Worm (Caenorhabditis elegans) whole organism, mixed stage, embryonic: ENCODE data around the gene T06D8.10.

ENCODE experiments used
- cnd-1 ChIP-seq: fragments of 200-800 bp; sonication (Bioruptor generic); optimal IDR thresholded peaks from 2 replicates; lab custom pipeline; 2018; ENCODE audit warnings: mild to moderate bottlenecking, missing genetic modification characterization, missing compliant biosample characterization
- lsy-2 ChIP-seq: fragments of 150-350 bp; optimal IDR thresholded peaks from 2 replicates; lab custom pipeline; 2014; ENCODE audit warnings: missing biosample characterization, missing genetic modification characterization
- mep-1 ChIP-seq: fragments of 150-350 bp; optimal IDR thresholded peaks from 2 replicates; lab custom pipeline; 2017; ENCODE audit warnings: missing biosample characterization, missing genetic modification reagents, missing genetic modification characterization, inconsistent platforms
- nhr-237 ChIP-seq: fragments of 150-350 bp; optimal IDR thresholded peaks from 2 replicates; lab custom pipeline; 2014; ENCODE audit warnings: missing biosample characterization, missing genetic modification characterization
- nhr-28 ChIP-seq: fragments of 150-350 bp; optimal IDR thresholded peaks from 2 replicates; lab custom pipeline; 2014; ENCODE audit warnings: missing biosample characterization, missing genetic modification characterization
- pha-4 ChIP-seq: fragments of 150-350 bp; optimal IDR thresholded peaks from 2 replicates; lab custom pipeline; 2018; ENCODE audit warnings: missing biosample characterization, missing genetic modification reagents, missing genetic modification characterization
- snpc-4 ChIP-seq: fragments of 150-350 bp; optimal IDR thresholded peaks from 2 replicates; lab custom pipeline; 2014; ENCODE audit warnings: missing biosample characterization, missing genetic modification characterization
- unc-39 ChIP-seq: fragments of 150-350 bp; optimal IDR thresholded peaks from 2 replicates; lab custom pipeline; 2014; ENCODE audit warnings: missing biosample characterization, missing genetic modification characterization
- unc-62 ChIP-seq: fragments of 150-350 bp; optimal IDR thresholded peaks from 2 replicates; lab custom pipeline; 2014; ENCODE audit warnings: missing biosample characterization, missing genetic modification reagents, missing genetic modification characterization

- TF ChIP-seq unc-39 (tag; lab: Kevin White, UChicago) (no peak), pha-4 (tag; lab: Kevin White, UChicago) (no peak), snpc-4 (tag; lab: Kevin White, UChicago) (no peak), lsy-2 (no peak), nhr-28 (no peak), mep-1 (tag; lab: Kevin White, UChicago) (no peak), cnd-1 (tag; lab: Kevin White, UChicago) (no peak), nhr-237 (tag; lab: Kevin White, UChicago) (no peak), unc-62 (GFP tag; lab: Kevin White, UChicago) (no peak)
These were observed 39.1 kb upstream of the T06D8.10 start for ce11 chrII:11286445-11286844.
